Worm (Caenorhabditis elegans) whole organism, midembryonic: ENCODE results near the gene rab-21.

ENCODE experiments used
- T22C8.4 ChIP-seq: fragments of 200-800 bp; sonication (Bioruptor generic); IDR thresholded peaks from 2 replicates; pipeline ENCODE4 v1.3.6; 2022; ENCODE audit warnings: missing genetic modification characterization, missing compliant biosample characterization
- cog-1 ChIP-seq: sonication (generic microtip); optimal IDR thresholded peaks from 2 replicates; lab custom pipeline; 2016; ENCODE audit warnings: missing genetic modification characterization, missing compliant biosample characterization
- flt-1 ChIP-seq: fragments of 200-800 bp; sonication (Bioruptor generic); IDR thresholded peaks from 2 replicates; pipeline ENCODE4 v1.3.6; 2022; ENCODE audit warnings: missing genetic modification characterization, missing compliant biosample characterization
- klf-2 ChIP-seq: fragments of 200-800 bp; sonication (Bioruptor generic); conservative IDR thresholded peaks from 2 replicates; pipeline ENCODE4 v1.3.6; 2022; ENCODE audit warnings: missing genetic modification reagents, missing genetic modification characterization, missing compliant biosample characterization
- med-1 ChIP-seq: sonication (generic microtip); optimal IDR thresholded peaks from 2 replicates; lab custom pipeline; 2017; ENCODE audit warnings: missing genetic modification characterization, mild to moderate bottlenecking, missing compliant biosample characterization, antibody characterized with exemption, missing genetic modification reagents; ENCODE audit not compliant: insufficient read depth
- ref-1 ChIP-seq: fragments of 200-800 bp; sonication (Bioruptor generic); conservative IDR thresholded peaks from 2 replicates; pipeline ENCODE4 v1.3.6; 2022; ENCODE audit warnings: missing genetic modification reagents, missing genetic modification characterization, missing compliant biosample characterization
- tab-1 ChIP-seq: fragments of 200-800 bp; sonication (Bioruptor generic); IDR thresholded peaks from 2 replicates; pipeline ENCODE4 v1.3.6; 2022; ENCODE audit warnings: missing genetic modification characterization, missing compliant biosample characterization
- ztf-23 ChIP-seq: fragments of 200-800 bp; sonication (Bioruptor generic); IDR thresholded peaks from 2 replicates; pipeline ENCODE4 v1.3.6; 2022; ENCODE audit warnings: missing genetic modification reagents, missing genetic modification characterization, missing compliant biosample characterization
- ztf-29 ChIP-seq: fragments of 200-800 bp; sonication (Bioruptor generic); IDR thresholded peaks from 2 replicates; pipeline ENCODE4 v1.3.6; 2022; ENCODE audit warnings: missing genetic modification reagents, missing genetic modification characterization, missing compliant biosample characterization

Gene rab-21

ce11 chrII:8683933-8684332 lies 30.9 kb downstream of the rab-21 start:
- TF ChIP-seq ref-1 (GFP tag; lab: Robert Waterston, UW) (no peak), klf-2 (no peak), flt-1 (no peak), ztf-29 (GFP tag; lab: Robert Waterston, UW) (no peak), tab-1 (no peak), med-1 (GFP tag; lab: Kevin White, UChicago) (no peak), ztf-23 (GFP tag; lab: Robert Waterston, UW) (no peak), T22C8.4 (no peak)

- TF ChIP-seq tab-1 (no peak), cog-1 (tag; lab: Kevin White, UChicago) (no peak), ref-1 (GFP tag; lab: Robert Waterston, UW) (no peak), T22C8.4 (no peak), med-1 (GFP tag; lab: Kevin White, UChicago) (no peak), ztf-29 (GFP tag; lab: Robert Waterston, UW) (no peak), ztf-23 (GFP tag; lab: Robert Waterston, UW) (no peak), flt-1 (no peak), klf-2 (no peak)
These were observed 35.0 kb downstream of the rab-21 start for ce11 chrII:8679799-8680198.

ce11 chrII:8675369-8675768 lies 39.4 kb downstream of the rab-21 start:
- TF ChIP-seq med-1 (GFP tag; lab: Kevin White, UChicago): no peak
- no peak for TF ChIP-seq cog-1 (tag; lab: Kevin White, UChicago)
- no peak for TF ChIP-seq ztf-23 (GFP tag; lab: Robert Waterston, UW)
- TF ChIP-seq ztf-29 (GFP tag; lab: Robert Waterston, UW): no peak
- TF ChIP-seq T22C8.4: no peak
- TF ChIP-seq klf-2: no peak
- TF ChIP-seq ref-1 (GFP tag; lab: Robert Waterston, UW): no peak
- no peak for TF ChIP-seq flt-1
- TF ChIP-seq tab-1: no peak

ce11 chrII:8670835-8671234 lies 44.0 kb downstream of the rab-21 start:
- TF ChIP-seq ztf-29 (GFP tag; lab: Robert Waterston, UW): no peak
- no peak for TF ChIP-seq ref-1 (GFP tag; lab: Robert Waterston, UW)

- TF ChIP-seq ztf-29 (GFP tag; lab: Robert Waterston, UW): no peak
- no peak for TF ChIP-seq klf-2
- TF ChIP-seq ztf-23 (GFP tag; lab: Robert Waterston, UW): no peak
- no peak for TF ChIP-seq med-1 (GFP tag; lab: Kevin White, UChicago)
- TF ChIP-seq cog-1 (tag; lab: Kevin White, UChicago): no peak
- no peak for TF ChIP-seq tab-1
- no peak for TF ChIP-seq T22C8.4
- no peak for TF ChIP-seq ref-1 (GFP tag; lab: Robert Waterston, UW)
- no peak for TF ChIP-seq flt-1
These were observed 45.9 kb downstream of the rab-21 start for ce11 chrII:8668871-8669270.

- no peak for TF ChIP-seq cog-1 (tag; lab: Kevin White, UChicago)
- TF ChIP-seq tab-1: no peak
These were observed 50.3 kb downstream of the rab-21 start, which contains the start of gene etc-1 for ce11 chrII:8664533-8664932. Gene etc-1 (plus strand): TSS chrII:8664833.
